Fruit fly (Drosophila melanogaster) S2 (cell line): Measurements from ENCODE around the gene CG9903.

Source experiments
- CG8478 ChIP-seq: fragments of >200 bp; optimal IDR thresholded peaks from 2 replicates; lab custom pipeline; 2018
- CTCF ChIP-seq, 2 experiments: fragments of >200 bp; optimal IDR thresholded peaks; 2 replicates each; lab custom pipeline; 2018

Gene CG9903

DNA sequence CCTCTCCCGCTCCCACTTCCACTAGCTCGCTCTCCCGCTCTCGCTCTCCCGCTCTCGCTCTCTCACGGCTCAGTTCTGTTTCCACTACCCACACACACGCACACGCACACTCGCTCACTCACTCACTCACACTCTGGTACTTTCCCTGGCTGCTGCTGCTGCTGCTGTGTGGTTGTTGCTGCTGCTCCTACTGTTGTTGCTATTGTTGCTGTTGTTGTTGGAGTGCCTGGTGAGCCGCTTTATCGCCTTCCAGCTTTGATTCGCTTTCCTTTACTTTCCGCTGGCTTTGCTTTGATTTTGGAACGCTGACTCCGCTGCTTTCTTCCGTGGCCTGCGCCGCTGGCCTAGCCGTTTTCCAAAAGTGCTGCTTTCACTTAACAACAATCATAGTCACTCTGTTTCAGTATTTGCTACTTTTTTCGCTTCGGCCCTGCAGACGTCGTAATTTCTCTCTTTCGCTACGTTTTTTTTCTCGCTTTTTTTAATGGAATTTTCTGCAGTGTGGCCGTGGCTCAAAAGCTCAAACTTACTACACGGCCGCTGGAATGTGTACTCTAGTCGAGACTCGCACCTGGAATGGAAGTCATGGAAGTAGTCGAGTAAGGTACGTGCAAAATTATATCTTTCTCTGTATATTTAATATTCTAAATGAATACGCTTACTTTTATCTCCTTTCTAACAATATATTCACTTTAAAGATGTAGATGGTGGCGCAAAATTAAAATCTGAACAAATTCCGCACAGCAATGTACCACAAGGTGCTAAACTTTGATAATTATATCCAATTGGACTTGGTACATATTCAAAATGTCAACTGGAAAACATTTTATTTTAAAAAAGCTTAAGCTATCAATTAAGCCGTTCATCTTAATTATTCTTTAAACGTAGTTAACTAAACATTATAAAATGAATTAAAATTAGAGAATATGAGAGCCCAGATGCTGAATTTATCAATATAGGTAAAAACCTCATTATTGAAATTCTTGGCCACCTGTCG is 19.2 kb upstream of the CG9903 start, which contains the start of gene Pp2B-14D:
Pp2B-14D (minus strand) TSS at position 503 of the 997 bp plus-strand sequence.
- TF ChIP-seq CG8478 (lab: Kevin White, UChicago) (no peak), CTCF (optimal IDR thresholded peaks at IDR 0.05; lab: Kevin White, UChicago) (no peak)

dm6 chrX:16553542-16554182 is 13.0 kb upstream of the CG9903 start, which contains the start of gene Arp2:
TSS of gene Arp2 (minus strand) at chrX:16553968.
- TF ChIP-seq CG8478 (lab: Kevin White, UChicago) = no peak
- no peak for TF ChIP-seq CTCF (optimal IDR thresholded peaks at IDR 0.05; lab: Kevin White, UChicago)

DNA sequence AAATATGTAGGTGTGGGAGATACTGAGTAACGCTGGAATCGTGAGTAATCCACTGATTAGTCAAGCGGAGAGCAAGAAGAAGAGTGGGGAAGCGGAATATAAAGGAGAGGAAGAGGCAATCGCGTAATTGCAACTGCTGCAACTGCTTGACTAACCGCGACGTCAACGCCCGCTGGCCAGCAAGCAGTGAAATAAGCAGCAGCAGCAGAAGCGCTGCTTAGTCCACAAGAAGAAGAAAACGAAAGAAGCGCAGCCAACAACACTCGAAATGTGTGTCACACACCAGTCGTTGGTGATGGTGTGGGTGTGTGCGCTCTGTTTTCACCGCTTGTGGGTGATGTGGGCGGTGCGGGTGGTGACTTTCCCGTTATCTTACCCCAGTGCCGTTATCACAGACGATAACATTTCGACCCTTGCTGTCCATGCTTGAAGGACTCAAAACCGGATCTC is 12.3 kb upstream of the CG9903 start:
- peak; percentile 37 to 41 for TF ChIP-seq CTCF (optimal IDR thresholded peaks at IDR 0.05; lab: Kevin White, UChicago)
- no peak for TF ChIP-seq CG8478 (lab: Kevin White, UChicago)

DNA sequence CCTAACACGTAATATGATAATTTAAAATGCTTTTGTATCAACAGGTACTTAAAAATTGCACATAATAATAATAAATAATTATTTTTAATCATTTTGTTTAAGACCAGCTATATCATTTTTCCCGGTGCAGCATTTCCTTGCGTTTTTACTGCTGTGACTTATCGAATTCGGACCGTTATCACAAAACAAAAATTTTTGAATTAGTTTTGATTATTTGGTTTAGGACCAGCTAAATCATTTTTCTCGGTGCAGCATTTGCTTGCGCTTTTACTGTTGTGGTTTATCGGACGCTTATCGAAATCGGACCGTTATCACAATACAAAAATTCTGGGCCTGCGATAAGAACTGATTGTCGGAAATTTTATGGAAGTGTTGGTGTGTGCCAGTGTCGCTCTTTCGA is 11.9 kb upstream of the CG9903 start:
- TF ChIP-seq CG8478 (lab: Kevin White, UChicago) (no peak), CTCF (optimal IDR thresholded peaks at IDR 0.05; lab: Kevin White, UChicago) (no peak)

DNA sequence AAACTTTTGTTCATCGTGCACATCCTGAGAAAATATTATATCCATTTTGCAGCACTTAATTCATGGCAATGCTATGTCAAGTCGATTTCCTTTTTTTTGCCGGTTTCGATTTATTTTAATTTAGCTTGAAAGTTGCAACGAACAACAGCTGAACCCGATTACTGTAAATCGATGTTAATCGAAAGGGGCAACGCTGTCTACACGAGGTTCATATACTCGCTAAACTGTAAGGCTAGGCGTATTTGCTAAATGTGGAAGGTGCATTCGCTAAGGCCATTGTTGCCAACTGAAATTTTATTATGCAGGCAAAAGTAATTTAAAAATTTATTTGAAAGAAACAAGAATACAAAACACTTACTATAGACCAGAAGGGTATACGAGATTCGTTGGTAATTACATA is 6.7 kb upstream of the CG9903 start, which contains the start of gene CG9902:
CG9902 (minus strand) TSS at position 131 of the 400 bp plus-strand sequence.
- TF ChIP-seq CTCF (optimal IDR thresholded peaks at IDR 0.05; lab: Kevin White, UChicago) (peak; percentile 36 to 62), CG8478 (lab: Kevin White, UChicago) (no peak)

DNA sequence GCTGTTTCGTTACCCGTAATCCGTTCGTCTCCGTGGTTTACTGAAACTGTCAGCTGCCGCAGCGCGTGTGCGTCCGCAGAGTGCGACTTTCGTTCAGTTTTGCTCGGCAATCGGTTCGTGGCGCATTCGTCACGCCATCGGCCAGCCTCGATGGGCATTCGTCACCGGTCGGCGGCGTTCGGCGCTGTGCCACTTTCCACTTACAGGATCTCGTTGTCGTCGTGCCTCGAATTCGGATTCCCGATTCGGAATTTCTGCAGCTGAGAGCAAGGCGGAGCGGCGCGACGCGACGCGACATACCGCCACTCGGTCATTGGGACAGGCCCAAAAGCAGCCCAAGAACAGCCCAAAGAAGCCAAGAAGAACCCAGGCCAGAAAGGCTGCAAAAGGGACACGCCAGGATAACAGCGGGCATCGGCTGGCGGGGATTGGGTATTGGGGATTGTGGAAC is 7.6 kb downstream of the CG9903 start, which contains the start of gene para:
para (minus strand) TSS at position 51 of the 451 bp plus-strand sequence.
- TF ChIP-seq CTCF (optimal IDR thresholded peaks at IDR 0.05; lab: Kevin White, UChicago) (no peak), CG8478 (lab: Kevin White, UChicago) (no peak)

DNA sequence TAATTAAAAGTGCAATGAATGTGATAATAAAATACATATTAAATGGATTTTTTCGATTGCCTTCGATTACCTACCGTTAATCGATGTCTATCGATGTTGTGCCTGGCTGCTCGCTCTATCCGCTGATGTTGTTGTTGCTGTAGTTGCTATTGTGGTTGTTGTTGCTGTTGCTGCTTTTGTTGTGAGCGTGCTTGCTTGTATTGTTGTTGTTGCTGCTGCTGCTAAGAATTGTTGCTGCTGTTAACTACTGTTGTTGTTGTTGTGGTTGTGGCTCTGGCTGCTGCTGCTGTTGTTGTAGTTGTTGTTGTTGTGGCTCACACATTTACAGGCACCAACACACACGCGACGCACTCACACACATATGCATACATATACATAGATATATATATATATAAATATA is 13.4 kb downstream of the CG9903 start:
- TF ChIP-seq CG8478 (lab: Kevin White, UChicago) (no peak), CTCF (optimal IDR thresholded peaks at IDR 0.05; lab: Kevin White, UChicago) (no peak)

dm6 chrX:16526084-16526734 is 14.4 kb downstream of the CG9903 start:
- no peak for TF ChIP-seq CTCF (optimal IDR thresholded peaks at IDR 0.05; lab: Kevin White, UChicago)
- TF ChIP-seq CG8478 (lab: Kevin White, UChicago) = no peak

DNA sequence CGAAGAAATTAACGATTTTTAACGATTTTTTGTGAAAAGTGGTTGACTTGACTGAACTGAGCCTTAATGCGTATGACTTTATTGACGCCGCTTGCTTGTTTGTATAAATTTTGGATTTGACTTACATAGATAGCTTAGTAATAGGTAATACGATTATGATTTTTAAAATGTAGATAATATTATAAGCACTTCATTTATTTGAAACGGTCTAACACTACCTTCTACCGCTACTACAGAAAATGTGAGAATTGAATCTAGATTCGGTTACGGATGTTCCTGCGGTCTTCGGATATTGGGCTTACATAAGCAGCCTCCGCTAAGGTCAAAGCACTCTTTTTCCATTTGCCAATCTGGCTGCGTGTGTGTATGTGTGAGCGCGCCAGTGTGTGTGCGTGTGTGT is 15.3 kb downstream of the CG9903 start, which contains the start of gene Cnx14D:
Cnx14D (minus strand) TSS at position 101 of the 400 bp plus-strand sequence.
- TF ChIP-seq CTCF (optimal IDR thresholded peaks at IDR 0.05; lab: Kevin White, UChicago) (no peak), CG8478 (lab: Kevin White, UChicago) (no peak)
